Fruit fly (Drosophila melanogaster) whole organism, embryonic: ENCODE measurements around the gene Nle.

ENCODE experiments used
- Abd-B ChIP-seq: fragments of 200-800 bp; sonication (Bioruptor generic); optimal IDR thresholded peaks from 2 replicates; lab custom pipeline; 2018; ENCODE audit warnings: missing biosample characterization, mild to moderate bottlenecking, missing genetic modification characterization, moderate library complexity
- CG10147 ChIP-seq: fragments of 200-800 bp; sonication (Bioruptor generic); optimal IDR thresholded peaks from 2 replicates; lab custom pipeline; 2019; ENCODE audit warnings: missing biosample characterization, mild to moderate bottlenecking, missing genetic modification characterization, moderate library complexity
- CG13296 ChIP-seq: fragments of 200-800 bp; sonication (Bioruptor generic); optimal IDR thresholded peaks from 3 replicates; lab custom pipeline; 2018; ENCODE audit warnings: missing biosample characterization, mild to moderate bottlenecking, missing genetic modification characterization
- CG13624 ChIP-seq: fragments of 200-800 bp; sonication (Bioruptor generic); optimal IDR thresholded peaks from 2 replicates; lab custom pipeline; 2016; ENCODE audit warnings: missing biosample characterization, missing genetic modification characterization
- CG13894 ChIP-seq: fragments of 200-800 bp; sonication (Bioruptor generic); optimal IDR thresholded peaks from 3 replicates; lab custom pipeline; 2018; ENCODE audit warnings: missing biosample characterization, mild to moderate bottlenecking, missing genetic modification characterization, moderate library complexity
- CG15514 ChIP-seq: fragments of 200-800 bp; sonication (Bioruptor generic); optimal IDR thresholded peaks from 3 replicates; lab custom pipeline; 2017; ENCODE audit warnings: missing biosample characterization, missing genetic modification characterization, mild to moderate bottlenecking, moderate library complexity, missing genetic modification reagents
- CG18262 ChIP-seq: fragments of 200-800 bp; optimal IDR thresholded peaks from 3 replicates; lab custom pipeline; 2019; ENCODE audit warnings: missing biosample characterization, mild to moderate bottlenecking, missing genetic modification characterization, moderate library complexity
- CG18599 ChIP-seq: fragments of 200-800 bp; sonication (Bioruptor generic); optimal IDR thresholded peaks from 3 replicates; lab custom pipeline; 2017; ENCODE audit warnings: missing biosample characterization, missing genetic modification characterization, mild to moderate bottlenecking, moderate library complexity, missing genetic modification reagents
- CG2116 ChIP-seq: fragments of 200-800 bp; sonication (Bioruptor generic); optimal IDR thresholded peaks from 3 replicates; lab custom pipeline; 2018; ENCODE audit warnings: missing biosample characterization, mild to moderate bottlenecking, missing genetic modification characterization
- CG34422 ChIP-seq: fragments of 200-800 bp; sonication (Bioruptor generic); IDR thresholded peaks from 3 replicates; pipeline ENCODE4 v1.3.6; 2022; ENCODE audit warnings: missing biosample characterization, missing genetic modification characterization
- CG3995 ChIP-seq: fragments of 200-800 bp; sonication (Bioruptor generic); optimal IDR thresholded peaks from 3 replicates; lab custom pipeline; 2016; ENCODE audit warnings: missing biosample characterization, missing genetic modification characterization
- CG8290 ChIP-seq, 3 experiments: fragments of 200-800 bp; sonication (Bioruptor generic); optimal IDR thresholded peaks; 2 replicates each; lab custom pipeline; 2016 to 2019; ENCODE audit warnings: missing biosample characterization in 3 of 3, missing genetic modification characterization in 3 of 3, mild to moderate bottlenecking in 2 of 3, moderate library complexity in 1 of 3
- CG8388 ChIP-seq: fragments of 200-800 bp; sonication (Bioruptor generic); optimal IDR thresholded peaks from 2 replicates; lab custom pipeline; 2019; ENCODE audit warnings: missing biosample characterization, mild to moderate bottlenecking, missing genetic modification characterization, moderate library complexity
- CG8765 ChIP-seq: fragments of 200-800 bp; sonication (Bioruptor generic); IDR thresholded peaks from 2 replicates; pipeline ENCODE4 v1.3.6; 2022; ENCODE audit warnings: missing biosample characterization, missing genetic modification characterization
- Chrac-16 ChIP-seq: fragments of 200-800 bp; sonication (Bioruptor generic); optimal IDR thresholded peaks from 3 replicates; lab custom pipeline; 2016; ENCODE audit warnings: missing biosample characterization, missing genetic modification characterization
- CrebB ChIP-seq: fragments of 200-800 bp; sonication (Bioruptor generic); optimal IDR thresholded peaks from 3 replicates; lab custom pipeline; 2018; ENCODE audit warnings: missing biosample characterization, mild to moderate bottlenecking, missing genetic modification characterization
- Deaf1 ChIP-seq: fragments of 200-800 bp; optimal IDR thresholded peaks from 3 replicates; lab custom pipeline; 2019; ENCODE audit warnings: missing biosample characterization, mild to moderate bottlenecking, missing genetic modification characterization, moderate library complexity
- Dfd ChIP-seq, 2 experiments: fragments of >200 bp; optimal IDR thresholded peaks; 2 replicates each; lab custom pipeline; 2017; ENCODE audit warnings: missing biosample characterization in 2 of 2, missing genetic modification characterization in 2 of 2
- Drgx ChIP-seq: fragments of 200-800 bp; sonication (Bioruptor generic); IDR thresholded peaks from 2 replicates; pipeline ENCODE4 v1.3.6; 2022; ENCODE audit warnings: missing biosample characterization, missing genetic modification characterization
- E2f2 ChIP-seq: fragments of 200-800 bp; sonication (Bioruptor generic); IDR thresholded peaks from 2 replicates; pipeline ENCODE4 v1.3.6; 2022; ENCODE audit warnings: missing biosample characterization, missing genetic modification characterization
- HmgZ ChIP-seq: fragments of 200-800 bp; sonication (Bioruptor generic); optimal IDR thresholded peaks from 2 replicates; lab custom pipeline; 2018; ENCODE audit warnings: missing biosample characterization, mild to moderate bottlenecking, missing genetic modification characterization
- Kr ChIP-seq: fragments of 200-800 bp; sonication (Bioruptor generic); optimal IDR thresholded peaks from 2 replicates; lab custom pipeline; 2017; ENCODE audit warnings: missing biosample characterization, mild to moderate bottlenecking, missing genetic modification characterization
- MBD-R2 ChIP-seq: fragments of 200-800 bp; sonication (Bioruptor generic); IDR thresholded peaks from 2 replicates; pipeline ENCODE4 v1.3.6; 2022; ENCODE audit warnings: missing biosample characterization, missing genetic modification characterization
- Max ChIP-seq: fragments of 200-800 bp; sonication (Bioruptor generic); optimal IDR thresholded peaks from 2 replicates; lab custom pipeline; 2016; ENCODE audit warnings: missing biosample characterization, mild to moderate bottlenecking, missing genetic modification characterization
- NFAT ChIP-seq: fragments of 200-800 bp; sonication (Bioruptor generic); IDR thresholded peaks from 2 replicates; pipeline ENCODE4 v1.3.6; 2022; ENCODE audit warnings: missing biosample characterization, missing genetic modification characterization
- Nf-YC ChIP-seq: fragments of 200-800 bp; optimal IDR thresholded peaks from 3 replicates; lab custom pipeline; 2019; ENCODE audit warnings: missing biosample characterization, mild to moderate bottlenecking, missing genetic modification characterization, moderate library complexity
- Ptx1 ChIP-seq: fragments of 200-800 bp; sonication (Bioruptor generic); IDR thresholded peaks from 2 replicates; pipeline ENCODE4 v1.3.6; 2022; ENCODE audit warnings: missing biosample characterization, missing genetic modification characterization
- bcd ChIP-seq: fragments of 200-800 bp; sonication (Bioruptor generic); optimal IDR thresholded peaks from 2 replicates; lab custom pipeline; 2017; ENCODE audit warnings: missing biosample characterization, mild to moderate bottlenecking, missing genetic modification characterization
- cg ChIP-seq: fragments of 200-800 bp; sonication (Bioruptor generic); optimal IDR thresholded peaks from 3 replicates; lab custom pipeline; 2019; ENCODE audit warnings: missing biosample characterization, mild to moderate bottlenecking, missing genetic modification characterization, moderate library complexity
- ci ChIP-seq: fragments of 200-800 bp; sonication (Bioruptor generic); IDR thresholded peaks from 3 replicates; pipeline ENCODE4 v1.3.6; 2022; ENCODE audit warnings: missing biosample characterization, missing genetic modification characterization
- dysf ChIP-seq: fragments of 200-800 bp; sonication (Bioruptor generic); IDR thresholded peaks from 3 replicates; pipeline ENCODE4 v1.3.6; 2022; ENCODE audit warnings: missing biosample characterization, missing genetic modification characterization
- exex ChIP-seq: fragments of 200-800 bp; sonication (Bioruptor generic); optimal IDR thresholded peaks from 4 replicates; lab custom pipeline; 2018; ENCODE audit warnings: missing biosample characterization, mild to moderate bottlenecking, missing genetic modification characterization, moderate library complexity
- fd3F ChIP-seq: fragments of 200-800 bp; sonication (Bioruptor generic); optimal IDR thresholded peaks from 2 replicates; lab custom pipeline; 2018; ENCODE audit warnings: missing biosample characterization, mild to moderate bottlenecking, missing genetic modification characterization, moderate library complexity
- fu2 ChIP-seq: fragments of 200-800 bp; sonication (Bioruptor generic); optimal IDR thresholded peaks from 2 replicates; lab custom pipeline; 2016; ENCODE audit warnings: missing biosample characterization, missing genetic modification characterization
- grn ChIP-seq: fragments of 200-800 bp; sonication (Bioruptor generic); optimal IDR thresholded peaks from 3 replicates; lab custom pipeline; 2017; ENCODE audit warnings: missing biosample characterization, missing genetic modification characterization
- hbn ChIP-seq: fragments of 200-800 bp; sonication (Bioruptor generic); IDR thresholded peaks from 2 replicates; pipeline ENCODE4 v1.3.6; 2022; ENCODE audit warnings: missing biosample characterization, missing genetic modification characterization; ENCODE audit not compliant: partially characterized antibody
- her ChIP-seq: fragments of 200-800 bp; sonication (Bioruptor generic); optimal IDR thresholded peaks from 2 replicates; lab custom pipeline; 2016; ENCODE audit warnings: missing biosample characterization, missing genetic modification characterization
- lab ChIP-seq: fragments of 200-800 bp; sonication (Bioruptor generic); optimal IDR thresholded peaks from 3 replicates; lab custom pipeline; 2017; ENCODE audit warnings: missing biosample characterization, missing genetic modification characterization, mild to moderate bottlenecking, moderate library complexity, missing genetic modification reagents
- mam ChIP-seq: fragments of 200-800 bp; sonication (Bioruptor generic); optimal IDR thresholded peaks from 3 replicates; lab custom pipeline; 2016; ENCODE audit warnings: missing biosample characterization, missing genetic modification characterization
- mirr ChIP-seq: fragments of 200-800 bp; sonication (Bioruptor generic); optimal IDR thresholded peaks from 3 replicates; lab custom pipeline; 2018; ENCODE audit warnings: missing biosample characterization, mild to moderate bottlenecking, missing genetic modification characterization
- rib ChIP-seq: fragments of 200-800 bp; sonication (Bioruptor generic); IDR thresholded peaks from 2 replicates; pipeline ENCODE4 v1.3.6; 2022; ENCODE audit warnings: missing biosample characterization, missing genetic modification characterization
- sd ChIP-seq: fragments of 200-800 bp; sonication (Bioruptor generic); optimal IDR thresholded peaks from 3 replicates; lab custom pipeline; 2018; ENCODE audit warnings: missing biosample characterization, mild to moderate bottlenecking, missing genetic modification characterization, moderate library complexity
- sens ChIP-seq: fragments of 200-800 bp; sonication (Bioruptor generic); peaks from one replicate; lab custom pipeline; 2016; ENCODE audit warnings: missing biosample characterization, missing genetic modification characterization
- sna ChIP-seq: fragments of 200-800 bp; sonication (Bioruptor generic); IDR thresholded peaks from 2 replicates; pipeline ENCODE4 v1.3.6; 2022; ENCODE audit warnings: missing biosample characterization, missing genetic modification characterization; ENCODE audit not compliant: partially characterized antibody
- sr ChIP-seq: fragments of 200-800 bp; sonication (Bioruptor generic); IDR thresholded peaks from 3 replicates; pipeline ENCODE4 v1.3.6; 2022; ENCODE audit warnings: missing biosample characterization, missing genetic modification characterization
- trem ChIP-seq: fragments of 200-800 bp; optimal IDR thresholded peaks from 3 replicates; lab custom pipeline; 2019; ENCODE audit warnings: missing biosample characterization, mild to moderate bottlenecking, missing genetic modification characterization, moderate library complexity
- unc-4 ChIP-seq: fragments of 200-800 bp; sonication (Bioruptor generic); IDR thresholded peaks from 2 replicates; pipeline ENCODE4 v1.3.6; 2022; ENCODE audit warnings: missing biosample characterization, missing genetic modification characterization; ENCODE audit not compliant: partially characterized antibody
- yki ChIP-seq: fragments of >200 bp; optimal IDR thresholded peaks from 3 replicates; lab custom pipeline; 2018

The Nle gene

dm6 chr2L:559311-559710, 8.6 kb downstream of the Nle start, which contains the start of gene Tspo (continued):
- TF ChIP-seq ci (GFP tag; lab: Robert Waterston, UW) (peak; percentile 19; the same call in 1 of the 3 replicates), bcd (GFP tag; lab: Kevin White, UChicago) (no peak), CG10147 (GFP tag; lab: Kevin White, UChicago) (peak; percentile 14), CG15514 (GFP tag; lab: Kevin White, UChicago) (peak; percentile 9), CG8388 (GFP tag; lab: Kevin White, UChicago) (peak; percentile 45), CG13624 (GFP tag; lab: Kevin White, UChicago) (peak; percentile 55), CG2116 (GFP tag; lab: Kevin White, UChicago) (peak; percentile 11), cg (peak; percentile 88), unc-4 (GFP tag; lab: Robert Waterston, UW) (no peak), CG3995 (peak; percentile 92)

DNA sequence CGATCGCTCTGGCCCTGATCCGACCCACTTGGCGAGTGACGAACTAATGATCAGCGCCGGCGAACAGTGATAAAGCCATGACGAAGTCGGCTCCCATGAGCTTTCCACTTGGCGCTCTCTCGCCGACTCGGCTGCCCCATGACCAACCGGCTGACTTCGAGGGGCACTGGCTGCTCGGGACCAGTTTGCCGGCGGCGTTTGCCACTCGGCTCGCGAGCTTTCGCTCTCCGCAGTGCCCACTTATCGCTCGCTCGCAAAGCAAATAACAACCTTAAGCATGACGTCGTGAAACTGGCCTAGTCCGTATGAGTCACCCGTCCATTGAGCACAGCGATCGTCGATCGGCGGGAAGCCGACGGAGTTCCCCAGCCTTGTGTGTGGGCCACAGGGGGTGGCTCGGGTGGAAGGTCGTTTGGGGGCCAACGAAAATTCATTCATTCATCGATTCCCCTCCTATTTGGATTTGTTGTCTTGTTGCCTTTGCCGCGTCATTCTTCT, 15.4 kb downstream of the Nle start, which contains the start of gene Ets21C:
Ets21C (minus strand) TSS at position 492 of the 498 bp plus-strand sequence.
- TF ChIP-seq Chrac-16 (GFP tag; lab: Kevin White, UChicago), result no peak
- peak; percentile 45; the same call in 1 of the 3 replicates for TF ChIP-seq CG34422 (GFP tag; lab: Robert Waterston, UW)
- TF ChIP-seq CG18599 (GFP tag; lab: Kevin White, UChicago), result peak; percentile 34
- TF ChIP-seq NFAT (GFP tag; lab: Robert Waterston, UW), result 0 out of 2 replicates have a peak, but pooled peaks have one; percentile 7
- TF ChIP-seq sens (GFP tag; lab: Kevin White, UChicago), result peak; percentile 69
- TF ChIP-seq yki (lab: Kevin White, UChicago), result no peak
- peak; percentile 66 for TF ChIP-seq mirr (GFP tag; lab: Kevin White, UChicago)
- TF ChIP-seq CG13894 (tag; lab: Kevin White, UChicago), result peak; percentile 32
- peak; percentile 69 for TF ChIP-seq lab (GFP tag; lab: Kevin White, UChicago)
- no peak for TF ChIP-seq CG8290 (GFP tag; optimal IDR thresholded peaks at IDR 0.05; lab: Kevin White, UChicago)
- TF ChIP-seq CG8290 (tag; optimal IDR thresholded peaks at IDR 0.05; lab: Kevin White, UChicago), result peak in 1 of 2 experiments; percentile 58
- peak; percentile 38 for TF ChIP-seq her (GFP tag; lab: Kevin White, UChicago)
- TF ChIP-seq fd3F (GFP tag; lab: Kevin White, UChicago), result no peak
- TF ChIP-seq sna (GFP tag; lab: Robert Waterston, UW), result 0 out of 2 replicates have a peak, but pooled peaks have one; percentile 25
- no peak for TF ChIP-seq CG8765
- TF ChIP-seq CG18262 (tag; lab: Kevin White, UChicago), result peak; percentile 92
- no peak for TF ChIP-seq Max (GFP tag; lab: Kevin White, UChicago)
- TF ChIP-seq HmgZ (tag; lab: Kevin White, UChicago), result peak; percentile 30
- TF ChIP-seq MBD-R2 (GFP tag; lab: Robert Waterston, UW), result peak; percentile 7; the same call in 1 of the 2 replicates
- no peak for TF ChIP-seq fu2 (GFP tag; lab: Kevin White, UChicago)
- 0 out of 2 replicates have a peak, but pooled peaks have one; percentile 13 for TF ChIP-seq Ptx1 (GFP tag; lab: Robert Waterston, UW)
- peak; percentile 23 for TF ChIP-seq CG13296 (GFP tag; lab: Kevin White, UChicago)
- TF ChIP-seq Drgx (GFP tag; lab: Robert Waterston, UW), result peak; percentile 75
- TF ChIP-seq CrebB (tag; lab: Kevin White, UChicago), result peak; percentile 18
- no peak for TF ChIP-seq Kr (GFP tag; lab: Kevin White, UChicago)
- no peak for TF ChIP-seq Abd-B (GFP tag; lab: Kevin White, UChicago)
- TF ChIP-seq Nf-YC (tag; lab: Kevin White, UChicago), result peak; percentile 54
- TF ChIP-seq mam (GFP tag; lab: Kevin White, UChicago), result no peak
- peak; percentile 16; the same call in 1 of the 3 replicates for TF ChIP-seq dysf (GFP tag; lab: Robert Waterston, UW)
- peak; percentile 97 for TF ChIP-seq Deaf1 (tag; lab: Kevin White, UChicago)
- no peak for TF ChIP-seq Dfd (GFP tag; optimal IDR thresholded peaks at IDR 0.05; lab: Kevin White, UChicago)
- TF ChIP-seq grn (GFP tag; lab: Kevin White, UChicago), result peak; percentile 97
- TF ChIP-seq E2f2, result no peak
- TF ChIP-seq hbn (GFP tag; lab: Robert Waterston, UW), result no peak
- 0 out of 2 replicates have a peak, but pooled peaks have one; percentile 40 for TF ChIP-seq rib
- TF ChIP-seq sr (GFP tag; lab: Robert Waterston, UW), result 0 out of 3 replicates have a peak, but pooled peaks have one; percentile 4
- peak; percentile 83 for TF ChIP-seq sd (tag; lab: Kevin White, UChicago)
- TF ChIP-seq exex (tag; lab: Kevin White, UChicago), result peak; percentile 34
- TF ChIP-seq trem (tag; lab: Kevin White, UChicago), result no peak
